Fruit fly (Drosophila melanogaster) whole organism, wandering third instar larva: ENCODE results near the gene EMC2B.

Experiments used
- CG32264 ChIP-seq: fragments of 200-800 bp; sonication (Bioruptor generic); optimal IDR thresholded peaks from 2 replicates; lab custom pipeline; 2016; ENCODE audit warnings: missing biosample characterization, missing genetic modification characterization
- CrebA ChIP-seq: fragments of 200-800 bp; sonication (Bioruptor generic); optimal IDR thresholded peaks from 2 replicates; lab custom pipeline; 2016; ENCODE audit warnings: missing biosample characterization, mild to moderate bottlenecking, missing genetic modification characterization, borderline replicate concordance
- Dif ChIP-seq: fragments of 200-275, 200-300 bp; sonication (Bioruptor generic); optimal IDR thresholded peaks from 2 replicates; lab custom pipeline; 2018; ENCODE audit warnings: missing biosample characterization, missing genetic modification characterization; ENCODE audit not compliant: partially characterized antibody
- HLH106 ChIP-seq: fragments of 200-800 bp; optimal IDR thresholded peaks from 3 replicates; lab custom pipeline; 2019; ENCODE audit warnings: missing biosample characterization, mild to moderate bottlenecking, missing genetic modification characterization, moderate library complexity
- Hnf4 ChIP-seq: fragments of 200-800 bp; sonication (Bioruptor generic); optimal IDR thresholded peaks from 2 replicates; lab custom pipeline; 2016; ENCODE audit warnings: missing biosample characterization, mild to moderate bottlenecking, missing genetic modification characterization
- Hr78 ChIP-seq: fragments of >200 bp; optimal IDR thresholded peaks from 2 replicates; lab custom pipeline; 2017; ENCODE audit warnings: missing biosample characterization, missing genetic modification characterization
- Hr83 ChIP-seq: fragments of 200-300 bp; sonication (Bioruptor generic); optimal IDR thresholded peaks from 2 replicates; lab custom pipeline; 2016; ENCODE audit warnings: missing biosample characterization, mild to moderate bottlenecking, missing genetic modification characterization, moderate library complexity; ENCODE audit not compliant: poor library complexity, severe bottlenecking
- Myc ChIP-seq: fragments of >200 bp; optimal IDR thresholded peaks from 2 replicates; lab custom pipeline; 2017
- Rel ChIP-seq, 2 experiments: fragments of 200-800 bp; sonication (Bioruptor generic) in 1 of 2; optimal IDR thresholded peaks; 2 replicates in 1 of 2; 3 replicates in 1 of 2; lab custom pipeline; 2016 to 2019; ENCODE audit warnings: mild to moderate bottlenecking in 2 of 2, missing biosample characterization in 2 of 2, missing genetic modification characterization in 2 of 2, moderate library complexity in 1 of 2
- Vsx2 ChIP-seq: fragments of 200-300, 225-300 bp; sonication (Bioruptor generic); optimal IDR thresholded peaks from 2 replicates; lab custom pipeline; 2018; ENCODE audit warnings: missing biosample characterization, missing genetic modification characterization; ENCODE audit not compliant: partially characterized antibody
- h ChIP-seq: fragments of 200-800 bp; sonication (Bioruptor generic); optimal IDR thresholded peaks from 3 replicates; lab custom pipeline; 2016; ENCODE audit warnings: missing biosample characterization, mild to moderate bottlenecking, missing genetic modification characterization
- pan ChIP-seq: fragments of >200 bp; optimal IDR thresholded peaks from 2 replicates; lab custom pipeline; 2017
- usp ChIP-seq: fragments of >200 bp; optimal IDR thresholded peaks from 2 replicates; lab custom pipeline; 2017; ENCODE audit warnings: missing biosample characterization, missing genetic modification characterization

- TF ChIP-seq Hr78 (GFP tag; lab: Kevin White, UChicago) (no peak), h (GFP tag; lab: Kevin White, UChicago) (peak; percentile 57), Dif (GFP tag; lab: Kevin White, UChicago) (no peak), Myc (no peak), Rel (GFP tag; optimal IDR thresholded peaks at IDR 0.05; lab: Kevin White, UChicago) (no peak), Rel (tag; optimal IDR thresholded peaks at IDR 0.05; lab: Kevin White, UChicago) (no peak), pan (lab: Kevin White, UChicago) (no peak), Vsx2 (GFP tag; lab: Kevin White, UChicago) (no peak), HLH106 (tag; lab: Kevin White, UChicago) (peak; percentile 54), CG32264 (GFP tag; lab: Kevin White, UChicago) (no peak), Hnf4 (GFP tag; lab: Kevin White, UChicago) (peak; percentile 38), usp (GFP tag; lab: Kevin White, UChicago) (no peak), Hr83 (GFP tag; lab: Kevin White, UChicago) (peak; percentile 46), CrebA (peak; percentile 32)
Observed at dm6 chr3R:17020956-17021355, 29.3 kb upstream of the EMC2B start, which contains the start of gene Adsl.
